Worm (Caenorhabditis elegans) whole organism, late embryonic: Measurements from ENCODE around the gene ttr-1.

Experiments used
- ahr-1 ChIP-seq: sonication (generic microtip); optimal IDR thresholded peaks from 2 replicates; lab custom pipeline; 2016; ENCODE audit warnings: missing genetic modification characterization, missing compliant biosample characterization
- ceh-19 ChIP-seq: fragments of 200-800 bp; sonication (Bioruptor generic); optimal IDR thresholded peaks from 2 replicates; lab custom pipeline; 2018; ENCODE audit warnings: mild to moderate bottlenecking, missing genetic modification characterization, missing compliant biosample characterization
- elt-2 ChIP-seq: sonication (generic microtip); optimal IDR thresholded peaks from 2 replicates; lab custom pipeline; 2016; ENCODE audit warnings: missing genetic modification reagents, missing genetic modification characterization, missing compliant biosample characterization
- lim-6 ChIP-seq: sonication (generic microtip); optimal IDR thresholded peaks from 2 replicates; lab custom pipeline; 2016; ENCODE audit warnings: missing genetic modification characterization, missing compliant biosample characterization
- pat-9 ChIP-seq: fragments of 200-800 bp; sonication (Bioruptor generic); optimal IDR thresholded peaks from 2 replicates; lab custom pipeline; 2018; ENCODE audit warnings: mild to moderate bottlenecking, missing genetic modification characterization, moderate library complexity, missing compliant biosample characterization
- pha-4 ChIP-seq: fragments of 150-350 bp; optimal IDR thresholded peaks from 2 replicates; lab custom pipeline; 2018; ENCODE audit warnings: missing biosample characterization, missing genetic modification reagents, missing genetic modification characterization
- syd-9 ChIP-seq: sonication (generic microtip); optimal IDR thresholded peaks from 2 replicates; lab custom pipeline; 2016; ENCODE audit warnings: mild to moderate bottlenecking, missing genetic modification characterization, moderate library complexity, missing compliant biosample characterization

- TF ChIP-seq ceh-19 (GFP tag; lab: Kevin White, UChicago) (no peak), syd-9 (tag; lab: Kevin White, UChicago) (no peak), lim-6 (tag; lab: Kevin White, UChicago) (no peak), ahr-1 (tag; lab: Kevin White, UChicago) (no peak), elt-2 (no peak), pha-4 (tag; lab: Kevin White, UChicago) (no peak), pat-9 (tag; lab: Kevin White, UChicago) (no peak)
Observed at ce11 chrIII:9910608-9911479, 18.0 kb upstream of the ttr-1 start, which contains the start of the genes cyld-1 and F40F12.9.
